Fruit fly (Drosophila melanogaster) Kc167 (cell line): ENCODE results near the gene sog.

Experiments
- Myc ChIP-seq: fragments of >200 bp; optimal IDR thresholded peaks from 2 replicates; lab custom pipeline; 2017; ENCODE audit warnings: missing external identifiers
- Sin3A ChIP-seq: fragments of >200 bp; optimal IDR thresholded peaks from 2 replicates; lab custom pipeline; 2018; ENCODE audit warnings: missing external identifiers
- h ChIP-seq: fragments of >200 bp; optimal IDR thresholded peaks from 3 replicates; lab custom pipeline; 2018; ENCODE audit warnings: missing external identifiers
- insv ChIP-seq: fragments of >200 bp; optimal IDR thresholded peaks from 3 replicates; lab custom pipeline; 2018; ENCODE audit warnings: missing external identifiers
- psq ChIP-seq: fragments of >200 bp; optimal IDR thresholded peaks from 2 replicates; lab custom pipeline; 2017; ENCODE audit warnings: missing external identifiers
- ttk ChIP-seq: sonication (Bioruptor generic); optimal IDR thresholded peaks from 2 replicates; lab custom pipeline; 2017; ENCODE audit warnings: missing external identifiers

Gene sog

DNA sequence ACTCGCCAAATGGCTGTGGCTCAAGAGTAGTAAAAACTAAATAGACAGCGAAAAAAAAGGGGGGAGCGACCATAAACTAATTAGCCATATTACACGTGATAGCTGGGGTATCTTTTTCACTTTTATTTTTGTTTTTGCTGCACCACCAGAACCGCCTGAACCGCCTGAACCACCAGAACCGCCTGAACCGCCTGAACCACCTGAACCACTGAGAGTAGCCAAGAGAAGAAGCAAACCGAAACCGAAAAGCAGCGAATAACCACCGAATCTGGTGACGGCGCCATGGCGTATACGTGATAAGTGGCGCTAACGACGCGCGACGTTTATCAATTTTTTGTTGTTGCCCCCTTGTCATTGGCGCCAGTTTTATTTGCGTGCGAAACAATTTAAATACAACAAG lies 16.7 kb downstream of the sog start:
- no peak for TF ChIP-seq h (lab: Kevin White, UChicago)
- no peak for TF ChIP-seq psq (lab: Kevin White, UChicago)
- TF ChIP-seq Myc (lab: Kevin White, UChicago): no peak
- TF ChIP-seq insv (lab: Kevin White, UChicago): no peak
- TF ChIP-seq Sin3A: no peak
- no peak for TF ChIP-seq ttk (lab: Kevin White, UChicago)

DNA sequence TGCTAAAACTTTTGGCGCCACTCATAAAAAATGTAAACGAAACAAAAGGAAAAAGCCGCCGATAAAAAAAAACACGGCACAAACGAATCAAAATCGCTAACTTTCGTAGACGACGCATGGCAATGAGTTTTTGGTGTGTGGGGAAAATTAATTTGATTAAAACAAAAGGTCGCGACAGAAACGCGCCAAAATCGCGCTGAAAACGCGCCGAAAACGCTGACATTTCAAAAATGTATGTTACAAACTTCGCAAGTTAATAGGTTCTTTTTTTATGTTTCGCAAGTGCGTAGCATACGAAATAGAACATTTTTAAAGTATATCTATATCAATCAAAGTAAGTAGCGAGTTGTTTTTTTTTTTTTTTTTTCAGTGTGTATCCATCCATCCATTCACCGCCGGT lies 17.2 kb downstream of the sog start:
- TF ChIP-seq h (lab: Kevin White, UChicago): no peak
- TF ChIP-seq insv (lab: Kevin White, UChicago): no peak
- no peak for TF ChIP-seq Myc (lab: Kevin White, UChicago)
- TF ChIP-seq psq (lab: Kevin White, UChicago): no peak
- TF ChIP-seq Sin3A: no peak
- no peak for TF ChIP-seq ttk (lab: Kevin White, UChicago)

DNA sequence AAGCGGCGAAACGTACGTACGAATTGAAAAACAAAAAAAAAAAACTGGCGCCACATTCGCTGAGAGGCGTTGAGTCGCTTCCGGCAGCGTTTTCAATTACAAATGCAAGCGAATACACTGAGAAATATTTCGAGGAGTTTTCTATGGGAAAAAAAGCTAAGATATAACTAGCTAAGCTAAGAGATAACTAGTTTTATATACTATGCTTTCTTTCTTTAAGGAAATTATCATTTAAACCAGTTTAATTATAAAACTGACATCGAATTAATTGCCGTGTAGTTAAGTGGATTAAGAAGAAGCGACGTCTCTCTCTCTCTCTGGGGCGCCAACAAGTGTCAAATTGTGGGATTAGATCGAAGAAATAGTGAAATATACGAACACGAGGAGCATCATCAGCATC lies 17.8 kb downstream of the sog start:
- TF ChIP-seq h (lab: Kevin White, UChicago) (no peak), ttk (lab: Kevin White, UChicago) (no peak), Sin3A (no peak), psq (lab: Kevin White, UChicago) (no peak), insv (lab: Kevin White, UChicago) (no peak), Myc (lab: Kevin White, UChicago) (no peak)

DNA sequence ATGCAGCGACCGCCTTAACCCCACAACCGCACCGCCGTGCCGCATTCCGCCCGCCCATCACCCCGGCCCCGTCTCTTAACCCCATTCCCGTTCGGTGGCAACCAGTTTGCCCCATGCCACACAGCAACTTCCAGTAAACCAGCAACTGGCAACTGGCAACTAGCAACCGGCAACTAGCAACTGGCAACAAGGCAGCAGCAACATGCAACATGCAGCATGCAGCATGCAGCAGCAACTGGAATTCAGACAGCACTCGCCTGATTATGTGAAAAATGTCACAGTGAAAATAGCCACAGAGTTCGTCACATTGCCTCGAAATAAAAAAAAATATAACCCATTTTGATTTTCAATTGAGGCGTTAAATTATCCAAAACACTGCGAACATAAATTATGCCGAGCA lies 21.4 kb downstream of the sog start:
- TF ChIP-seq ttk (lab: Kevin White, UChicago): no peak
- no peak for TF ChIP-seq h (lab: Kevin White, UChicago)
- no peak for TF ChIP-seq insv (lab: Kevin White, UChicago)
- no peak for TF ChIP-seq psq (lab: Kevin White, UChicago)
- no peak for TF ChIP-seq Sin3A
- TF ChIP-seq Myc (lab: Kevin White, UChicago): no peak

DNA sequence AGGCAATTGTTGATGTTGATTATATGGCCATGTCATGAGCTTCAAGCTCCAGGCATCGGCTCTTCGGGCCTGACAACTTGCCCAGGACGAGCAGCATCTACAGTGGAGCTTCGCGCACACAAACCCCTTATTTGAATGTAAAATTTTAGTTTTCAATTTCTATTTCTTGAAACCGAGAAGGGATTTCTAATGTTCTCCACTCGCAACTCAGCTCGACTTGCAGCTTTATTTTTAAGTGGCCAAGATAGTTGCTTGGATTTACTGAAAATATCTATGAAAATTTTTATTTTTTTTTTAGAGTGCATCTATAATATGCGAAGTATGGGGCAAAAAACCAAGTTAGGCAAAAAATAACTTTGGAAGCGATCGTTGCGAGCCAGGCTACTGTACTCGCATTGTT lies 22.3 kb downstream of the sog start:
- no peak for TF ChIP-seq ttk (lab: Kevin White, UChicago)
- TF ChIP-seq h (lab: Kevin White, UChicago): no peak
- TF ChIP-seq Sin3A: no peak
- no peak for TF ChIP-seq insv (lab: Kevin White, UChicago)
- no peak for TF ChIP-seq psq (lab: Kevin White, UChicago)
- no peak for TF ChIP-seq Myc (lab: Kevin White, UChicago)

DNA sequence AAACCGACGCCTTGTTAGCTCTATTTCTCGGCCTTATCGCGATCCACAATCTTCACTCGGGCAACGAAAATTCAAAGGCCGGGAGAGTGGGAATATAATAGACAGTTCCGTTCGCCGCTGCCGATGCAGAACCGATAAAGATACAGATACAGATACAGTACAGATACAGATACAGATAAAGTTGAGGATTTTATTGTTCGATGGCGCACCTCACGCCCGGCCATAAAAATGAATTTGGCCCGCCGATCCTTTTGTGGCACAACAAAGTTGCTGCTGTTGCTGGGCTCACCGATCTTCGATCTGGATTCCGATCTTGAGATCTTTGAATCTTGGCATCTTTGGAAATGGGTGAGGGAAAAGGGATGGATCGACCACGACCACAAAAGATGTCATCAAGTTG lies 23.1 kb downstream of the sog start:
- TF ChIP-seq h (lab: Kevin White, UChicago) (no peak), psq (lab: Kevin White, UChicago) (no peak), Myc (lab: Kevin White, UChicago) (no peak), insv (lab: Kevin White, UChicago) (no peak), ttk (lab: Kevin White, UChicago) (no peak), Sin3A (no peak)

DNA sequence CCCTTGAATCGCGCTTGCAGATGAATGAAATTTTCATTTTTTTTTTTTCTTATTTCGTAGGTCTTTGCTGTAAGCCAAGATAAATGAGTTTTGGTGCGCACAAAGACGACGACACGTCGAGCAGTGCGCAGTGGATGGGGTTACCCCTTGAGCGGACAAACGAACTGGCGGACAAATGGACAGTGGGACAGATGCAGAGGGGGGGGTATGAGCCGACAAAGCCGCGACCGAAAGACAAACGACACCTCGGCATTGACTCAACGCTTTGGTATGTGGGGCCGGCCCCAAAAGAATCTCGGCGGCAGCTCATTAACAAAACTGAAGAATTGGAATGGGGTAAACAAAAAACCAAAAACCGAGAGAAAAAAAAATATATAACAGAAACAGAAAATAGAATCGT lies 23.9 kb downstream of the sog start:
- TF ChIP-seq h (lab: Kevin White, UChicago): no peak
- no peak for TF ChIP-seq insv (lab: Kevin White, UChicago)
- no peak for TF ChIP-seq ttk (lab: Kevin White, UChicago)
- TF ChIP-seq Sin3A: no peak
- TF ChIP-seq Myc (lab: Kevin White, UChicago): no peak
- TF ChIP-seq psq (lab: Kevin White, UChicago): no peak

DNA sequence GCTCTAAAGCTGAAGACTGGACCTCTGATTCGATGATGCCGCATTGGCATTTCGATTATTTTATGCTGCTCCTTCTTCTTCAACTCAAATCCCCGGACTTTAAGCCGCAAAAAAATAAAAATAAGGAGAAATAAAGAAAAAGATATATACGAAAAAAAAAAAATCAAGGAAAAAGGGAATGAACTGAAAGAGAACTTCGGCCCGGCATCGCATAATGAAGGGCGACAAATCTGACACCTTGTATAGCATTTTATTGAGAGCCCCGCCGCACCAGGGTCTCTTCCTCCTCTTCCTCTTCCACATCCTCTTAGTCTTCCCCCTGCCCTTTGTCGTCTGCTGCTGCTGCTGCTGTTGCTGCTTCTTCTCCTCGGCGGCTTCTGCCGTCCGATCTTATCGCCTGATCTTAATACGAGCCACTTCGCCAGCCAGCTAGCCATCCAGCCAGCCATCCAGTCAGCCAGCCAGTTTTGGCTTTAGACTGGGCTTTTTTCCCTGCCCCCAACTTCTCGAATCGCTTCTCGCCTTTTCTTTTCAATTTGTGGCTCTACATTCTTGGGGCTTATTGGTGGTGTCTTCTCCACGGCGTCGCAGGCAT lies 24.4 kb downstream of the sog start:
- TF ChIP-seq ttk (lab: Kevin White, UChicago) (no peak), Myc (lab: Kevin White, UChicago) (no peak), h (lab: Kevin White, UChicago) (no peak), Sin3A (no peak), psq (lab: Kevin White, UChicago) (no peak), insv (lab: Kevin White, UChicago) (no peak)

DNA sequence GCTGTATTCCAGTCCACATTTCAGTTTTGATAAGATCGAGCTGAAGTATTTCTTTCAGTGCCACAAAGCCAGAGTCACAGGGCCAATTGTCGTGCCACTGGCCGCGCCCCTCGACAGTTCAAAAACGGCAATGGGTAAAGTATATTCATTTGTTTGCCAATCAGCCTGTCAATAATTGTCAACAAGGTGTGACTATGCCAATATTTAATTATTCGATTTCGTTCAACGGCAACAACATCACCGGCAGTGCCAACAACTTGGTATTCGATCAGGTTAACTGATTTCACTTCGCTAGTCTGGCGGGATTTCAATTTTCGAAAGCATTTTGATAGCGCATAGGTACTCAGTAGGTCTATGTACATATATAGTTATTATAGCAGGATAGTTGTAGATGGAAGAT lies 30.8 kb downstream of the sog start:
- no peak for TF ChIP-seq Myc (lab: Kevin White, UChicago)
- TF ChIP-seq h (lab: Kevin White, UChicago): no peak
- no peak for TF ChIP-seq insv (lab: Kevin White, UChicago)
- no peak for TF ChIP-seq psq (lab: Kevin White, UChicago)
- TF ChIP-seq ttk (lab: Kevin White, UChicago): no peak
- TF ChIP-seq Sin3A: no peak

DNA sequence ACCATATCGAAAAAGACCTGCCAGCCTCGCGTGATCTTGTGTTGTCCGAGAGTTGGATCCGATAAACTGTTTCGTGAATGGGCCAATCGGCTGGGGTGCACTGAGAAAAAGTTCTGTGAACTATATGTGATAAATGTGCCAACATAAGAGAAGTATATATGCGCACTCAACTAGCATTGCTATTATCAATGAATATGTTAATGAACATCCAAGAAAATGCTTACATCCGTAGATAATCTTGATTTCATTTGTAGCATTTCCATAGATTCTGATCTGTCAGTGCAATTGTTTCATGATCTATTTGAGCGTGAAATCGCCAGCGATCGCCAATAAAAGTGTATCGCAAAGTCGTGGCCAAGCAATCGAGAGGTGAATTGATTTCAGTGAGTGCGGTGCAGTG lies 31.9 kb downstream of the sog start:
- TF ChIP-seq psq (lab: Kevin White, UChicago): no peak
- no peak for TF ChIP-seq ttk (lab: Kevin White, UChicago)
- no peak for TF ChIP-seq Myc (lab: Kevin White, UChicago)
- no peak for TF ChIP-seq Sin3A
- TF ChIP-seq insv (lab: Kevin White, UChicago): no peak
- no peak for TF ChIP-seq h (lab: Kevin White, UChicago)

DNA sequence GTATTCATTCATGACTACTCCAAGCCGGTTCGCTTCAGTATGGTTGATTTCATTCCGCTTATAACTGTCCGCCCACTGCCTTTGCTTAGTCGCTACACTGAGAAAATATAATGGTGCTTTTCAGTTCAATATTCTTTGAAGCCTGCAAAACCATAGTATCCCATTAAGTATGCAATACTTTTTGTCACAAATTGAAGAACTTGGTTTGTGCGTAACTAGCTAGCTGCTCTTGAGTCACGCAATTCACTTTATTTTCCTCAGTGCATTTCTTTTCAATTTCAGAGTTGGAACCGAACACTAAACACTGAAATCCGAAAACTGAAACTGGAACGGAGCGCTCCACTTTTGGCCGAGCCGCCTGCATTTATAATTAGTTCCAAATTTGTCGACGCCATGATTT lies 33.5 kb downstream of the sog start:
- no peak for TF ChIP-seq ttk (lab: Kevin White, UChicago)
- TF ChIP-seq insv (lab: Kevin White, UChicago): no peak
- no peak for TF ChIP-seq Sin3A
- TF ChIP-seq Myc (lab: Kevin White, UChicago): no peak
- TF ChIP-seq h (lab: Kevin White, UChicago): no peak
- no peak for TF ChIP-seq psq (lab: Kevin White, UChicago)

DNA sequence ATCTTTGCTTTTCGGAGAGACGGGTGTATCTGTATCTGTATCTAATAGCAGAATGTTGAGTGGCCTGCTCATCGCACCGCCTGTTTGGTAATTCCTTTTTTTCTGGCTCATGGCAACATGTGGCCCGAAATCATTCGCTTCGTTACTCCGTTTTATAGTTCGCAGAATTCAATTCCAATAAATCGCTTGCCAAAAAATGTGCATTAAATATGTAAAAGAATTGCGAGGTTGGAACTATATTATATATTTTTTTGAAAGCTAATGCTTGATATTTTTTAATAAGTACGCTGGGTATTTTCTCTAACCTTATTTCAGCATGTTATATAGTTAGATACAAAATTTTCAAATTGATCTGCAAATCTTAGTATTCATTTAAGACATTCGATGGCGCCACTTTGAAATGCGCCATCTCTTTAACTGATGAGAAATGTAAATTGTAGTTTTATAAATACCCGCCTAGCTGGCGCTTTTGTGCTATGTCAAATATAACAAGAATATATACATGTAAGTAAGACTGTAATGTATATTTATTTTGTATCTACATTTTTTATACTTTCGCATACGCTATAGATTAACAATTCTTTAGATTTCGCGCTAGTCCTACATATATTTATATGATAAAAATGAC lies 38.9 kb downstream of the sog start:
- no peak for TF ChIP-seq h (lab: Kevin White, UChicago)
- TF ChIP-seq ttk (lab: Kevin White, UChicago): no peak
- no peak for TF ChIP-seq Myc (lab: Kevin White, UChicago)
- TF ChIP-seq psq (lab: Kevin White, UChicago): no peak
- no peak for TF ChIP-seq insv (lab: Kevin White, UChicago)
- no peak for TF ChIP-seq Sin3A
